Fruit fly (Drosophila melanogaster) S2 (cell line): ENCODE results near the gene inaE.

Experiments used
- CG8478 ChIP-seq: fragments of >200 bp; optimal IDR thresholded peaks from 2 replicates; lab custom pipeline; 2018
- CTCF ChIP-seq, 2 experiments: fragments of >200 bp; optimal IDR thresholded peaks; 2 replicates each; lab custom pipeline; 2018

- TF ChIP-seq CTCF (optimal IDR thresholded peaks at IDR 0.05; lab: Kevin White, UChicago) (no peak), CG8478 (lab: Kevin White, UChicago) (no peak)
These were observed 35.3 kb downstream of the inaE start for dm6 chrX:13818841-13819240.
